Fruit fly (Drosophila melanogaster): ENCODE measurements around the gene Poc1.

dm6 chr3L:13377657-13378056 is 12.1 kb downstream of the Poc1 start, which contains the start of gene CG14111:
- TF ChIP-seq CG8478 (optimal IDR thresholded peaks at IDR 0.05) (no peak), CTCF (optimal IDR thresholded peaks at IDR 0.05) (no peak)

Measured in S2 (cell line).